Worm (Caenorhabditis elegans): ENCODE data around the gene T22B7.7.

ce11 chrX:5647884-5648283 is 6.0 kb downstream of the T22B7.7 start, which contains the start of gene srv-7:
- TF ChIP-seq pes-1 (GFP tag; IDR thresholded peaks at IDR 0.05) (no peak), ama-1 (optimal IDR thresholded peaks at IDR 0.05) (no peak)

Measured in whole organism, early embryonic.